Worm (Caenorhabditis elegans): ENCODE data around the gene jmjd-5.

DNA sequence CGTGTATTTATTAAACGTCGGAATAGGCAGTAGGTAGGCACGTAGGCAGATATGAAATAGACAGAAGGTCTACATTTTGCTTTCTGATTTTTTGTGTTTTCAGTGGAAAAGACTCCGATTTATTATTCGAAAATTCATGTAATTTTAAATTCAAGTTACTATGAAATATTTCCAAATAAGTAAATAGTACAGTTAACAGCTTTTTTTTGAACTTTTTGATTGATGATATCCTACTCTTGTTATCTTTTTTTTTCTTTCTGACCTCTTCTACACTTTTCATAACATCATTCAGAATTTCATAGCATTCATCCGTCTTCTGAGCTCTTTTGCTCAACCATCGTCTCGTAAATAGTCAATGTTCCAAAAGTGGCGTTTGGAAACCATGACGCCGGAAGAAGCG lies 28.7 kb upstream of the jmjd-5 start, which contains the start of gene cdkl-1:
- TF ChIP-seq aha-1 (tag; optimal IDR thresholded peaks at IDR 0.05) = no peak
- no peak for TF ChIP-seq C04F5.9 (tag; optimal IDR thresholded peaks at IDR 0.05)
- no peak for TF ChIP-seq nhr-11 (tag; optimal IDR thresholded peaks at IDR 0.05)
- TF ChIP-seq elt-3 (tag; optimal IDR thresholded peaks at IDR 0.05) = no peak
- no peak for TF ChIP-seq ceh-82 (tag; optimal IDR thresholded peaks at IDR 0.05)
- TF ChIP-seq unc-62 (GFP tag; optimal IDR thresholded peaks at IDR 0.05) = no peak
- no peak for TF ChIP-seq nhr-237 (tag; optimal IDR thresholded peaks at IDR 0.05)
- no peak for TF ChIP-seq skn-1 (tag; optimal IDR thresholded peaks at IDR 0.05)
- no peak for TF ChIP-seq ces-1 (GFP tag; optimal IDR thresholded peaks at IDR 0.05)
- TF ChIP-seq fos-1 (tag; optimal IDR thresholded peaks at IDR 0.05) = no peak
- no peak for TF ChIP-seq sox-4 (tag; optimal IDR thresholded peaks at IDR 0.05)

All from whole organism, L1 larva.